Worm (Caenorhabditis elegans) whole organism, mixed stage, embryonic: ENCODE data around the gene klp-3.

Experiments
- M03D4.4 ChIP-seq: sonication (generic microtip); optimal IDR thresholded peaks from 2 replicates; lab custom pipeline; 2017; ENCODE audit warnings: mild to moderate bottlenecking, missing genetic modification characterization, missing compliant biosample characterization
- bed-3 ChIP-seq: fragments of 200-800 bp; sonication (Bioruptor generic); optimal IDR thresholded peaks from 3 replicates; lab custom pipeline; 2018; ENCODE audit warnings: mild to moderate bottlenecking, missing genetic modification characterization, moderate library complexity, missing compliant biosample characterization
- blmp-1 ChIP-seq: fragments of 150-350 bp; optimal IDR thresholded peaks from 2 replicates; lab custom pipeline; 2014; ENCODE audit warnings: missing biosample characterization, missing genetic modification characterization
- ceh-43 ChIP-seq: fragments of 200-800 bp; sonication (Bioruptor generic); optimal IDR thresholded peaks from 2 replicates; lab custom pipeline; 2018; ENCODE audit warnings: mild to moderate bottlenecking, missing genetic modification characterization, moderate library complexity, missing compliant biosample characterization
- ces-1 ChIP-seq: fragments of 150-350 bp; optimal IDR thresholded peaks from 2 replicates; lab custom pipeline; 2014; ENCODE audit warnings: missing biosample characterization, missing genetic modification reagents, missing genetic modification characterization
- cnd-1 ChIP-seq: fragments of 200-800 bp; sonication (Bioruptor generic); optimal IDR thresholded peaks from 2 replicates; lab custom pipeline; 2018; ENCODE audit warnings: mild to moderate bottlenecking, missing genetic modification characterization, missing compliant biosample characterization
- drap-1 ChIP-seq: fragments of 200-800 bp; sonication (Bioruptor generic); optimal IDR thresholded peaks from 3 replicates; lab custom pipeline; 2018; ENCODE audit warnings: mild to moderate bottlenecking, missing genetic modification characterization, missing compliant biosample characterization
- elt-1 ChIP-seq: sonication (generic microtip); optimal IDR thresholded peaks from 2 replicates; lab custom pipeline; 2017; ENCODE audit warnings: missing genetic modification characterization, mild to moderate bottlenecking, missing compliant biosample characterization, antibody characterized with exemption, moderate library complexity, borderline replicate concordance; ENCODE audit not compliant: insufficient read depth
- elt-3 ChIP-seq: fragments of 150-350 bp; optimal IDR thresholded peaks from 2 replicates; lab custom pipeline; 2014; ENCODE audit warnings: missing biosample characterization, missing genetic modification characterization
- ham-2 ChIP-seq: fragments of 200-800 bp; sonication (Bioruptor generic); optimal IDR thresholded peaks from 2 replicates; lab custom pipeline; 2018; ENCODE audit warnings: mild to moderate bottlenecking, missing genetic modification characterization, missing compliant biosample characterization
- lin-13 ChIP-seq: fragments of 150-350 bp; optimal IDR thresholded peaks from 2 replicates; lab custom pipeline; 2014; ENCODE audit warnings: missing biosample characterization, missing genetic modification characterization
- lin-32 ChIP-seq: fragments of 200-800 bp; sonication (Bioruptor generic); optimal IDR thresholded peaks from 2 replicates; lab custom pipeline; 2018; ENCODE audit warnings: mild to moderate bottlenecking, missing genetic modification characterization, missing compliant biosample characterization
- lsy-2 ChIP-seq: fragments of 150-350 bp; optimal IDR thresholded peaks from 2 replicates; lab custom pipeline; 2014; ENCODE audit warnings: missing biosample characterization, missing genetic modification characterization
- mab-5 ChIP-seq: fragments of 150-350 bp; optimal IDR thresholded peaks from 2 replicates; lab custom pipeline; 2014; ENCODE audit warnings: missing biosample characterization, missing genetic modification characterization
- mls-2 ChIP-seq: sonication (generic microtip); optimal IDR thresholded peaks from 2 replicates; lab custom pipeline; 2016; ENCODE audit warnings: mild to moderate bottlenecking, missing genetic modification characterization, moderate library complexity, missing compliant biosample characterization
- nhr-12 ChIP-seq: fragments of 150-350 bp; optimal IDR thresholded peaks from 2 replicates; lab custom pipeline; 2014; ENCODE audit warnings: missing biosample characterization, missing genetic modification characterization
- nhr-237 ChIP-seq: fragments of 150-350 bp; optimal IDR thresholded peaks from 2 replicates; lab custom pipeline; 2014; ENCODE audit warnings: missing biosample characterization, missing genetic modification characterization
- nhr-28 ChIP-seq: fragments of 150-350 bp; optimal IDR thresholded peaks from 2 replicates; lab custom pipeline; 2014; ENCODE audit warnings: missing biosample characterization, missing genetic modification characterization
- nhr-76 ChIP-seq: sonication (generic microtip); optimal IDR thresholded peaks from 2 replicates; lab custom pipeline; 2017; ENCODE audit warnings: missing biosample characterization, missing genetic modification characterization
- pha-4 ChIP-seq: fragments of 150-350 bp; optimal IDR thresholded peaks from 2 replicates; lab custom pipeline; 2018; ENCODE audit warnings: missing biosample characterization, missing genetic modification reagents, missing genetic modification characterization
- sem-2 ChIP-seq: fragments of 200-800 bp; sonication (Bioruptor generic); optimal IDR thresholded peaks from 2 replicates; lab custom pipeline; 2018; ENCODE audit warnings: mild to moderate bottlenecking, missing genetic modification characterization, missing compliant biosample characterization
- sptf-1 ChIP-seq: sonication (generic microtip); optimal IDR thresholded peaks from 2 replicates; lab custom pipeline; 2017; ENCODE audit warnings: mild to moderate bottlenecking, missing genetic modification characterization, moderate library complexity, missing compliant biosample characterization
- tbx-8 ChIP-seq: fragments of 200-800 bp; sonication (Bioruptor generic); optimal IDR thresholded peaks from 2 replicates; lab custom pipeline; 2018; ENCODE audit warnings: mild to moderate bottlenecking, missing genetic modification characterization, moderate library complexity, missing compliant biosample characterization
- unc-39 ChIP-seq: fragments of 150-350 bp; optimal IDR thresholded peaks from 2 replicates; lab custom pipeline; 2014; ENCODE audit warnings: missing biosample characterization, missing genetic modification characterization
- unc-62 ChIP-seq: fragments of 150-350 bp; optimal IDR thresholded peaks from 2 replicates; lab custom pipeline; 2014; ENCODE audit warnings: missing biosample characterization, missing genetic modification reagents, missing genetic modification characterization
- zip-8 ChIP-seq: fragments of 150-350 bp; optimal IDR thresholded peaks from 2 replicates; lab custom pipeline; 2014; ENCODE audit warnings: missing biosample characterization, missing genetic modification characterization
- ztf-11 ChIP-seq: fragments of 150-350 bp; optimal IDR thresholded peaks from 2 replicates; lab custom pipeline; 2014; ENCODE audit warnings: missing biosample characterization, missing genetic modification characterization

klp-3 gene

ce11 chrII:7892761-7893272 lies 50.7 kb downstream of the klp-3 start, which contains the start of gene ptc-1:
TSS of gene ptc-1 (plus strand) at chrII:7893222.
- TF ChIP-seq unc-62 (GFP tag; lab: Kevin White, UChicago) (no peak), tbx-8 (no peak), ceh-43 (no peak), lin-32 (no peak), nhr-237 (tag; lab: Kevin White, UChicago) (no peak), nhr-28 (tag; lab: Kevin White, UChicago) (no peak), M03D4.4 (tag; lab: Kevin White, UChicago) (no peak), nhr-76 (tag; lab: Kevin White, UChicago) (no peak), elt-3 (tag; lab: Kevin White, UChicago) (no peak), mab-5 (tag; lab: Kevin White, UChicago) (no peak), unc-39 (tag; lab: Kevin White, UChicago) (no peak), ces-1 (no peak), pha-4 (tag; lab: Kevin White, UChicago) (no peak)

- TF ChIP-seq sptf-1, result no peak
- TF ChIP-seq nhr-237 (tag; lab: Kevin White, UChicago), result no peak
- TF ChIP-seq nhr-12 (tag; lab: Kevin White, UChicago), result no peak
- no peak for TF ChIP-seq bed-3
- TF ChIP-seq unc-39 (tag; lab: Kevin White, UChicago), result no peak
- no peak for TF ChIP-seq zip-8 (tag; lab: Kevin White, UChicago)
- no peak for TF ChIP-seq mab-5 (tag; lab: Kevin White, UChicago)
- no peak for TF ChIP-seq ztf-11 (tag; lab: Kevin White, UChicago)
- TF ChIP-seq elt-3 (tag; lab: Kevin White, UChicago), result no peak
- no peak for TF ChIP-seq elt-1 (tag; lab: Kevin White, UChicago)
- TF ChIP-seq lin-13 (tag; lab: Kevin White, UChicago), result no peak
- no peak for TF ChIP-seq nhr-76 (tag; lab: Kevin White, UChicago)
- TF ChIP-seq blmp-1 (tag; lab: Kevin White, UChicago), result no peak
- TF ChIP-seq mls-2, result no peak
- no peak for TF ChIP-seq cnd-1 (tag; lab: Kevin White, UChicago)
- no peak for TF ChIP-seq lsy-2 (tag; lab: Kevin White, UChicago)
- no peak for TF ChIP-seq sem-2
- TF ChIP-seq ceh-43, result no peak
- TF ChIP-seq, all 35 proteins: peak for 0
These were observed 51.5 kb downstream of the klp-3 start for ce11 chrII:7893648-7894047.

- peak; percentile 34 for TF ChIP-seq unc-62 (GFP tag; lab: Kevin White, UChicago)
- TF ChIP-seq cnd-1 (tag; lab: Kevin White, UChicago), result no peak
- no peak for TF ChIP-seq ceh-43
- TF ChIP-seq ham-2 (GFP tag; lab: Kevin White, UChicago), result no peak
- TF ChIP-seq bed-3, result no peak
- TF ChIP-seq mls-2, result no peak
- TF ChIP-seq nhr-28 (tag; lab: Kevin White, UChicago), result no peak
- TF ChIP-seq drap-1, result no peak
These were observed 53.0 kb downstream of the klp-3 start for ce11 chrII:7895190-7895589.
